Worm (Caenorhabditis elegans): ENCODE data around the gene C44B7.11.
A peak's percentile ranks its signal among the peaks of the same experiment; 100 is the strongest.

C44B7.11 gene

DNA sequence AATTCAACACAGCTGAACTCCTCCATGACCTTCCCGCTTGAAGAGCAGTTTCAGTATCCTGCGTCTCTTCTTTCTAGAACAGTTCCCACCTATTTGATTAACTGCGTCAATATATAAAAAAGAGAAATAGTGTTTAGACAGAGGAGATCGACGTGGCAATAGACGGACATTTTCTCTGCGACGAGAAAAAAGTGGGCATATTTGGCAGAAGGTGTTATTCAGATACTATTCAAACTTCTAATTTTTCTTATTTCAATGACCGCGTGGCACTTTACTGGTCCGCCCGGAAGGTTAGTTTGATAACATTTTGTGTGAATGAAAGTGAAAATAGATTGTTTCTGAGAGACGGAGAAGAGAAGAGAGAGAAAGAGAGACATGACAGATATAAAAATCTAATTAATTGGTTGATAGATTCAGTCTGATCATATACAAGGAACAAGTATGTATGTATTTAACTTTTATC is 49.4 kb downstream of the C44B7.11 start, which contains the start of gene tbc-6 (continued):
- TF ChIP-seq grh-1 (GFP tag; IDR thresholded peaks at IDR 0.05), result peak; percentile 28; the same call in 1 of the 2 replicates
- peak; percentile 85 for TF ChIP-seq nhr-71 (tag; optimal IDR thresholded peaks at IDR 0.05)
- peak; percentile 19 to 58 for TF ChIP-seq egl-27 (tag; optimal IDR thresholded peaks at IDR 0.05)
- peak; percentile 93 for TF ChIP-seq blmp-1 (tag; optimal IDR thresholded peaks at IDR 0.05)
- TF ChIP-seq nhr-76 (tag; optimal IDR thresholded peaks at IDR 0.05), result no peak
- peak; percentile 8 for TF ChIP-seq ztf-4 (tag; optimal IDR thresholded peaks at IDR 0.05)
- TF ChIP-seq lin-39 (tag; optimal IDR thresholded peaks at IDR 0.05), result peak; percentile 45
- TF ChIP-seq efl-1 (optimal IDR thresholded peaks at IDR 0.05), result peak in 1 of 2 experiments; percentile 30
- peak in 1 of 2 experiments; percentile 88 for TF ChIP-seq efl-1 (GFP tag; optimal IDR thresholded peaks at IDR 0.05 in 1 of 2)
- no peak for TF ChIP-seq ceh-90 (tag; optimal IDR thresholded peaks at IDR 0.05)
- no peak for TF ChIP-seq ets-5 (GFP tag; IDR thresholded peaks at IDR 0.05)
- no peak for TF ChIP-seq xbp-1 (tag; optimal IDR thresholded peaks at IDR 0.05)
- no peak for TF ChIP-seq mef-2 (tag; optimal IDR thresholded peaks at IDR 0.05)
- peak; percentile 83 for TF ChIP-seq mep-1 (tag; optimal IDR thresholded peaks at IDR 0.05)
- TF ChIP-seq fos-1 (tag; optimal IDR thresholded peaks at IDR 0.05), result peak; percentile 27
- TF ChIP-seq nhr-77 (tag; optimal IDR thresholded peaks at IDR 0.05), result peak; percentile 17
- no peak for TF ChIP-seq nhr-84 (tag; optimal IDR thresholded peaks at IDR 0.05)
- TF ChIP-seq ceh-88 (GFP tag; IDR thresholded peaks at IDR 0.05), result no peak
- no peak for TF ChIP-seq ama-1 (optimal IDR thresholded peaks at IDR 0.05)
- TF ChIP-seq nhr-12 (tag; optimal IDR thresholded peaks at IDR 0.05), result no peak
- no peak for TF ChIP-seq C34B4.2 (tag; optimal IDR thresholded peaks at IDR 0.05)
- TF ChIP-seq ztf-11 (tag; optimal IDR thresholded peaks at IDR 0.05), result no peak
- no peak for TF ChIP-seq aha-1 (tag; optimal IDR thresholded peaks at IDR 0.05)

DNA sequence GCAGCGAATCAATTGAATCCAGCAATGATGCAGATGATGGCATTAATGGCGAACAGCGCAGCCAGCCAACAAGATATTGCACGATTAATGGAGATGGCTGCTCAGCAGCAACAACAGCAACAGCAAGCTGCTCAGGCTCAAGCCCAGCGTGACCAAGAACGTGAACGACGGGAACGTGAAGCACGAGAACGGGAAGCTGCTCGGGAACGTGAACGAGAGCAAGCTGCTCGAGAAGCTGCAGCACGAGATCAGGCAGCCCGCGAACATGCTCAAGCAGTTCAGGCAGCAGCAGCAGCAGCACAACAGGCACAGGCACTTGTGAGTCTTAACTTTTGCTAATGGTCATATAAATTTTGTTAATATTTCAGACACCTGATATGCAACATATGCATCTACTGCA is 50.6 kb downstream of the C44B7.11 start:
- no peak for TF ChIP-seq nhr-12 (tag; optimal IDR thresholded peaks at IDR 0.05)
- no peak for TF ChIP-seq nhr-47 (tag; optimal IDR thresholded peaks at IDR 0.05)
- TF ChIP-seq ztf-11 (tag; optimal IDR thresholded peaks at IDR 0.05), result no peak
- TF ChIP-seq hlh-17 (GFP tag; optimal IDR thresholded peaks at IDR 0.05; ENCODE audit: borderline replicate concordance), result no peak
- TF ChIP-seq sup-37 (GFP tag; optimal IDR thresholded peaks at IDR 0.05), result no peak
- TF ChIP-seq tbx-2 (tag; optimal IDR thresholded peaks at IDR 0.05), result no peak
- TF ChIP-seq nhr-11 (tag; optimal IDR thresholded peaks at IDR 0.05), result no peak
- TF ChIP-seq lin-35 (GFP tag; optimal IDR thresholded peaks at IDR 0.05), result no peak
- TF ChIP-seq aha-1 (tag; optimal IDR thresholded peaks at IDR 0.05), result no peak
- no peak for TF ChIP-seq ets-5 (GFP tag; IDR thresholded peaks at IDR 0.05)
- no peak for TF ChIP-seq unc-62 (GFP tag; optimal IDR thresholded peaks at IDR 0.05)
- no peak for TF ChIP-seq ces-1 (GFP tag; optimal IDR thresholded peaks at IDR 0.05)
- no peak for TF ChIP-seq lin-15B (tag; optimal IDR thresholded peaks at IDR 0.05)
- TF ChIP-seq unc-98 (GFP tag; IDR thresholded peaks at IDR 0.05), result no peak
- TF ChIP-seq nhr-71 (tag; optimal IDR thresholded peaks at IDR 0.05), result no peak
- no peak for TF ChIP-seq unc-86 (tag; optimal IDR thresholded peaks at IDR 0.05)
- no peak for TF ChIP-seq fos-1 (tag; optimal IDR thresholded peaks at IDR 0.05)
- TF ChIP-seq lir-3 (tag; optimal IDR thresholded peaks at IDR 0.05; ENCODE audit: poor library complexity), result no peak
- no peak for TF ChIP-seq lin-13 (GFP tag; optimal IDR thresholded peaks at IDR 0.05)
- no peak for TF ChIP-seq mef-2 (tag; optimal IDR thresholded peaks at IDR 0.05)

DNA sequence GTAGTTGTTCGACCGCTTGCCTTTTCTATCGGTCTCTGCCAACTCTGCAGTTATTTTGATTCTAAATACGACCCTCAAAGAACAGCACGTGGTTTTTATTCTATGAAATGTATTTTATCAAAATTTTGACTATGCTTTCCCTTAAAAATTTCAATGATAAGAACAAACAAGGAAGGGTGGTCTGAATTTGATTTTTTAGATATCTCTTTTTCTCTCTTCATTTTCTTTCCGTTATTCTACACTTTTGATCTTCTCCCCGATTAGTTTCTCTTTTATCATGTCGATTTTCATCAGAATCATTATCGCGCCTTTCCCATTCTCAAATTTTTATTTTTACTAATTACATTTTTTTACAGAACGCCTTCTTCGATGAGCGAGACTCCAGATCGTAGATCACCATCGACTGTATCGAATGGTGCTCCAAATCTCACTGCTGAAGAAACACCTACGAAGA is 52.3 kb downstream of the C44B7.11 start:
- peak; percentile 41 for TF ChIP-seq snu-23 (GFP tag; optimal IDR thresholded peaks at IDR 0.05)
- TF ChIP-seq nhr-28 (tag; optimal IDR thresholded peaks at IDR 0.05), result no peak
- peak; percentile 32 for TF ChIP-seq nhr-71 (tag; optimal IDR thresholded peaks at IDR 0.05)
- peak; percentile 69 for TF ChIP-seq blmp-1 (tag; optimal IDR thresholded peaks at IDR 0.05)
- TF ChIP-seq irx-1 (tag; optimal IDR thresholded peaks at IDR 0.05), result no peak
- no peak for TF ChIP-seq unc-86 (tag; optimal IDR thresholded peaks at IDR 0.05)
- TF ChIP-seq nhr-90 (tag; optimal IDR thresholded peaks at IDR 0.05; ENCODE audit: poor library complexity), result peak; percentile 12
- TF ChIP-seq nhr-84 (tag; optimal IDR thresholded peaks at IDR 0.05), result no peak
- peak in 1 of 2 experiments; percentile 1 for TF ChIP-seq lsy-2 (tag; optimal IDR thresholded peaks at IDR 0.05)
- no peak for TF ChIP-seq fos-1 (tag; optimal IDR thresholded peaks at IDR 0.05)
- TF ChIP-seq nhr-20 (tag; optimal IDR thresholded peaks at IDR 0.05), result peak; percentile 30
- no peak for TF ChIP-seq nhr-76 (tag; optimal IDR thresholded peaks at IDR 0.05)
- TF ChIP-seq tbx-2 (tag; optimal IDR thresholded peaks at IDR 0.05), result peak; percentile 63
- no peak for TF ChIP-seq efl-1 (optimal IDR thresholded peaks at IDR 0.05)
- TF ChIP-seq efl-1 (GFP tag; optimal IDR thresholded peaks at IDR 0.05 in 1 of 2), result peak in 1 of 2 experiments; percentile 87
- no peak for TF ChIP-seq unc-130 (tag; optimal IDR thresholded peaks at IDR 0.05)
- TF ChIP-seq grh-1 (GFP tag; IDR thresholded peaks at IDR 0.05), result no peak
- peak; percentile 49 for TF ChIP-seq elt-2 (tag; optimal IDR thresholded peaks at IDR 0.05)
- TF ChIP-seq elt-3 (tag; optimal IDR thresholded peaks at IDR 0.05), result peak in 2 of 6 experiments; percentile 33 to 69
